Fruit fly (Drosophila melanogaster): ENCODE results near the gene CG14270.

DNA sequence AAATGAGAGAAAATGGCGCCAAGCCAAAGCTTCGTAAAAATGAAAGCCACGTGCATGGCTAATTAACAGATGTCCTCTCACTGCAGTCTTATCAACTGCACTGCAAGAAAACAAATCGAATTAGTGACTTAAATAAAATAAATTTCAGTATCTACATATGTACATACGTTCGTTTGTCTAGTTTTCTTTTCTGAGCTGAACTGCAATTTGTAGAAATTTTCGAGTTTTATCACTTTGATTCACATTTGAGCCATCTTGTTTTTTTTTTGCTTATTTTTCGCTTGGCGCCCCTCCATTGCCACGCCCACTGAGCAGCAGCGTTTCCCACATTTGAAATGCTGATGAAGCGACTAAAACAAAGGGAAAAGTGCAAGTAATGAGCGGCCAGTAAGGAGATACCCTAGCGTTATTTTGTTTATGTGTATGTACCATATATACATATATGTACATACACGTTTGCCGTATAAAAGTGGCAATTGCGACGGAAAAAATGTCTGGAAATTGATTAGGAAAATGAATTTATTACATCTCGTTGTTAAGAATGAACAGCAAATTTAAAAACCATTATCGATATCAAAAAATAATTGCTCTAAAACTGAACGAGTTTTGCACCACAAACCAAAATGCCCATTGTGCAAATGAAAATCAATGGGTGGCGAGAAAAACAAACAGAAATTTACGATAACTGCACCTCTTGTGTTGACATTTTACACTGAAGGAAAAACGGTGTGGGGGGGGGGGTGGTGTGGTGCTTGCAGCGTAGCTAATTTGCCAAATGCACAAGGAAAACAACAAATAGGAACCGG is 37.3 kb downstream of the CG14270 start:
- peak; percentile 19 for TF ChIP-seq CG8301 (tag; optimal IDR thresholded peaks at IDR 0.05)
- TF ChIP-seq CG14655 (GFP tag; optimal IDR thresholded peaks at IDR 0.05) = peak; percentile 40
- TF ChIP-seq CG8159 (tag; optimal IDR thresholded peaks at IDR 0.05) = peak; percentile 20
- peak; percentile 19 for TF ChIP-seq CG9948 (tag; optimal IDR thresholded peaks at IDR 0.05)
- TF ChIP-seq CG32121 (GFP tag; IDR thresholded peaks at IDR 0.05) = peak; percentile 44; the same call in 1 of the 2 replicates
- no peak for TF ChIP-seq CG10348 (GFP tag; IDR thresholded peaks at IDR 0.05)
- no peak for TF ChIP-seq CG17806 (tag; optimal IDR thresholded peaks at IDR 0.05)
- no peak for TF ChIP-seq EcR (GFP tag; optimal IDR thresholded peaks at IDR 0.05)
- TF ChIP-seq rn (GFP tag; IDR thresholded peaks at IDR 0.05) = peak; percentile 16; the same call in 1 of the 2 replicates
- TF ChIP-seq gl (tag; optimal IDR thresholded peaks at IDR 0.05) = no peak
